Worm (Caenorhabditis elegans) whole organism, L1 larva: Measurements from ENCODE around the gene F13H8.3.

ENCODE experiments used
- C04F5.9 ChIP-seq: sonication (generic microtip); optimal IDR thresholded peaks from 2 replicates; lab custom pipeline; 2016; ENCODE audit warnings: missing genetic modification characterization, missing compliant biosample characterization
- C16A3.4 ChIP-seq: fragments of 150-350 bp; optimal IDR thresholded peaks from 2 replicates; lab custom pipeline; 2014; ENCODE audit warnings: missing biosample characterization, missing genetic modification characterization
- F16B12.6 ChIP-seq: fragments of 150-350 bp; optimal IDR thresholded peaks from 2 replicates; lab custom pipeline; 2014; ENCODE audit warnings: missing biosample characterization, missing genetic modification characterization
- alr-1 ChIP-seq: fragments of 200-800 bp; sonication (Bioruptor generic); optimal IDR thresholded peaks from 2 replicates; lab custom pipeline; 2018; ENCODE audit warnings: borderline replicate concordance, mild to moderate bottlenecking, missing genetic modification characterization, missing compliant biosample characterization
- aly-2 ChIP-seq: fragments of 150-350 bp; optimal IDR thresholded peaks from 2 replicates; lab custom pipeline; 2014; ENCODE audit warnings: missing biosample characterization, missing genetic modification characterization
- ama-1 ChIP-seq: fragments of 150-350 bp; optimal IDR thresholded peaks from 2 replicates; lab custom pipeline; 2014
- blmp-1 ChIP-seq: fragments of 150-350 bp; optimal IDR thresholded peaks from 2 replicates; lab custom pipeline; 2014; ENCODE audit warnings: missing biosample characterization, missing genetic modification characterization
- ceh-63 ChIP-seq: fragments of 200-800 bp; sonication (Bioruptor generic); optimal IDR thresholded peaks from 2 replicates; lab custom pipeline; 2018; ENCODE audit warnings: mild to moderate bottlenecking, missing genetic modification characterization, missing compliant biosample characterization
- ceh-88 ChIP-seq: fragments of 200-800 bp; sonication (Bioruptor generic); IDR thresholded peaks from 2 replicates; pipeline ENCODE4 v1.3.6; 2022; ENCODE audit warnings: missing genetic modification characterization, missing compliant biosample characterization
- ceh-90 ChIP-seq: sonication (generic microtip); optimal IDR thresholded peaks from 2 replicates; lab custom pipeline; 2016; ENCODE audit warnings: missing genetic modification characterization, missing compliant biosample characterization
- dpl-1 ChIP-seq, 3 experiments: fragments of 150-350 bp in 2 of 3; sonication (generic microtip) in 1 of 3; optimal IDR thresholded peaks; 2 replicates each; lab custom pipeline; 2014 to 2017; ENCODE audit warnings: missing biosample characterization in 3 of 3, missing genetic modification characterization in 3 of 3, missing genetic modification reagents in 3 of 3
- efl-1 ChIP-seq, 4 experiments: fragments of 150-350 bp; optimal IDR thresholded peaks in 3 of 4; peaks in 1 of 4; 1 replicate in 1 of 4; 2 replicates in 3 of 4; lab custom pipeline; 2014; ENCODE audit warnings: missing biosample characterization in 2 of 4, missing genetic modification characterization in 2 of 4, missing genetic modification reagents in 2 of 4
- elt-3 ChIP-seq, 6 experiments: fragments of 150-350 bp in 1 of 6; sonication (generic microtip); optimal IDR thresholded peaks; 2 replicates each; lab custom pipeline; 2017 to 2018; ENCODE audit warnings: missing biosample characterization in 6 of 6, missing genetic modification characterization in 6 of 6, inconsistent platforms in 1 of 6
- ets-5 ChIP-seq: fragments of 200-800 bp; sonication (Bioruptor generic); IDR thresholded peaks from 2 replicates; pipeline ENCODE4 v1.3.6; 2022; ENCODE audit warnings: missing genetic modification characterization, missing compliant biosample characterization
- fkh-10 ChIP-seq: sonication (generic microtip); optimal IDR thresholded peaks from 2 replicates; lab custom pipeline; 2017; ENCODE audit warnings: missing biosample characterization, missing genetic modification reagents, missing genetic modification characterization
- fkh-8 ChIP-seq: sonication (generic microtip); optimal IDR thresholded peaks from 2 replicates; lab custom pipeline; 2016; ENCODE audit warnings: mild to moderate bottlenecking, missing genetic modification characterization, missing compliant biosample characterization
- fos-1 ChIP-seq: fragments of 150-350 bp; optimal IDR thresholded peaks from 2 replicates; lab custom pipeline; 2014; ENCODE audit warnings: missing biosample characterization, missing genetic modification characterization
- grh-1 ChIP-seq: fragments of 200-800 bp; sonication (Bioruptor generic); IDR thresholded peaks from 2 replicates; pipeline ENCODE4 v1.3.6; 2022; ENCODE audit warnings: missing genetic modification reagents, missing genetic modification characterization, missing compliant biosample characterization
- hpl-2 ChIP-seq: fragments of 150-350 bp; optimal IDR thresholded peaks from 2 replicates; lab custom pipeline; 2014; ENCODE audit warnings: missing biosample characterization, missing genetic modification reagents, missing genetic modification characterization
- jun-1 ChIP-seq: fragments of 150-350 bp; optimal IDR thresholded peaks from 2 replicates; lab custom pipeline; 2014; ENCODE audit warnings: missing biosample characterization, missing genetic modification reagents, missing genetic modification characterization
- lin-14 ChIP-seq: fragments of 200-800 bp; sonication (Bioruptor generic); optimal IDR thresholded peaks from 2 replicates; lab custom pipeline; 2018; ENCODE audit warnings: mild to moderate bottlenecking, missing genetic modification characterization, moderate library complexity, missing compliant biosample characterization
- lin-35 ChIP-seq, 2 experiments: fragments of 150-350 bp; optimal IDR thresholded peaks; 2 replicates each; lab custom pipeline; 2014; ENCODE audit warnings: missing biosample characterization in 2 of 2, missing genetic modification characterization in 2 of 2, missing genetic modification reagents in 2 of 2
- lsy-2 ChIP-seq, 2 experiments: fragments of 150-350 bp; optimal IDR thresholded peaks; 2 replicates each; lab custom pipeline; 2014; ENCODE audit warnings: missing biosample characterization in 2 of 2, missing genetic modification characterization in 2 of 2
- mef-2 ChIP-seq: fragments of 150-350 bp; optimal IDR thresholded peaks from 2 replicates; lab custom pipeline; 2014; ENCODE audit warnings: missing biosample characterization, missing genetic modification characterization
- nhr-11 ChIP-seq: fragments of 150-350 bp; optimal IDR thresholded peaks from 2 replicates; lab custom pipeline; 2014; ENCODE audit warnings: missing biosample characterization, missing genetic modification characterization
- nhr-19 ChIP-seq: fragments of 200-800 bp; sonication (Bioruptor generic); conservative IDR thresholded peaks from 2 replicates; pipeline ENCODE4 v1.3.6; 2022; ENCODE audit warnings: missing genetic modification characterization, missing compliant biosample characterization
- nhr-20 ChIP-seq: sonication (generic microtip); optimal IDR thresholded peaks from 2 replicates; lab custom pipeline; 2016; ENCODE audit warnings: mild to moderate bottlenecking, missing genetic modification characterization, missing compliant biosample characterization
- nhr-237 ChIP-seq: fragments of 150-350 bp; optimal IDR thresholded peaks from 2 replicates; lab custom pipeline; 2014; ENCODE audit warnings: missing biosample characterization, missing genetic modification characterization
- nhr-47 ChIP-seq: sonication (generic microtip); optimal IDR thresholded peaks from 2 replicates; lab custom pipeline; 2016; ENCODE audit warnings: mild to moderate bottlenecking, missing genetic modification characterization, moderate library complexity, missing compliant biosample characterization
- nhr-71 ChIP-seq: sonication (generic microtip); optimal IDR thresholded peaks from 2 replicates; lab custom pipeline; 2016; ENCODE audit warnings: mild to moderate bottlenecking, missing genetic modification characterization, moderate library complexity, missing compliant biosample characterization
- nhr-85 ChIP-seq: sonication (generic microtip); peaks from one replicate; lab custom pipeline; 2016; ENCODE audit warnings: missing genetic modification characterization, inconsistent platforms, missing compliant biosample characterization
- pax-3 ChIP-seq: fragments of 200-800 bp; sonication (Bioruptor generic); optimal IDR thresholded peaks from 2 replicates; lab custom pipeline; 2018; ENCODE audit warnings: mild to moderate bottlenecking, missing genetic modification characterization, moderate library complexity, missing compliant biosample characterization
- skn-1 ChIP-seq: fragments of 150-350 bp; optimal IDR thresholded peaks from 2 replicates; lab custom pipeline; 2014; ENCODE audit warnings: missing biosample characterization, missing genetic modification characterization
- snpc-4 ChIP-seq: fragments of 150-350 bp; optimal IDR thresholded peaks from 2 replicates; lab custom pipeline; 2014; ENCODE audit warnings: missing biosample characterization, missing genetic modification characterization
- tlp-1 ChIP-seq: fragments of 150-350 bp; optimal IDR thresholded peaks from 2 replicates; lab custom pipeline; 2014; ENCODE audit warnings: missing biosample characterization, missing genetic modification characterization
- unc-30 ChIP-seq: sonication (generic microtip); optimal IDR thresholded peaks from 2 replicates; lab custom pipeline; 2017; ENCODE audit warnings: missing biosample characterization, missing genetic modification characterization
- unc-62 ChIP-seq: fragments of 150-350 bp; optimal IDR thresholded peaks from 2 replicates; lab custom pipeline; 2014; ENCODE audit warnings: missing biosample characterization, missing genetic modification reagents, missing genetic modification characterization
- unc-86 ChIP-seq: sonication (generic microtip); optimal IDR thresholded peaks from 2 replicates; lab custom pipeline; 2016; ENCODE audit warnings: missing genetic modification characterization, missing compliant biosample characterization
- vab-15 ChIP-seq: sonication (generic microtip); optimal IDR thresholded peaks from 2 replicates; lab custom pipeline; 2017; ENCODE audit warnings: missing genotype, mild to moderate bottlenecking, missing genetic modification characterization, missing compliant biosample characterization
- xbp-1 ChIP-seq: sonication (generic microtip); optimal IDR thresholded peaks from 2 replicates; lab custom pipeline; 2016; ENCODE audit warnings: missing genetic modification characterization, missing compliant biosample characterization
- zip-4 ChIP-seq: fragments of 200-800 bp; sonication (Bioruptor generic); optimal IDR thresholded peaks from 2 replicates; lab custom pipeline; 2018; ENCODE audit warnings: mild to moderate bottlenecking, missing genetic modification characterization, moderate library complexity, missing compliant biosample characterization

The F13H8.3 gene

DNA sequence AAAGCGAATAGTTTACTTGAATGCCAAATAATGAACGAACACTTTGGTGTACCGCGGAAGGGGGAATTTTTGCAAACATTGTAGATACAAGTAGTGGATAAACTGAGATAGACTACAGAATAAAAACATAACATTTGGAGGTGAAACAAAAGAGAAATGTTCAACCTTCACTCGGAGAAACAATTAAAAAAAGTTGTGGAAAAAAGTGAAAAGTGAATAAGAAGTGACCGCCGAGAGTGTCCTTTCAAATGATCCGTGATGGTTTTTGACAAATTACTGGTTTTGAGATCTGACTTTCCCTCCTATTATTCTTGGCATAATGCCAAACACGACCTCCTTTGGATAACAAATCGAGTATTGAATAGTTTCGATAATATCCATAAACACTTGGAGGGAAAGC lies 40.0 kb upstream of the F13H8.3 start:
- TF ChIP-seq pax-3 (tag; lab: Kevin White, UChicago) (no peak), blmp-1 (peak; percentile 81), nhr-85 (tag; lab: Kevin White, UChicago) (peak; percentile 57)

DNA sequence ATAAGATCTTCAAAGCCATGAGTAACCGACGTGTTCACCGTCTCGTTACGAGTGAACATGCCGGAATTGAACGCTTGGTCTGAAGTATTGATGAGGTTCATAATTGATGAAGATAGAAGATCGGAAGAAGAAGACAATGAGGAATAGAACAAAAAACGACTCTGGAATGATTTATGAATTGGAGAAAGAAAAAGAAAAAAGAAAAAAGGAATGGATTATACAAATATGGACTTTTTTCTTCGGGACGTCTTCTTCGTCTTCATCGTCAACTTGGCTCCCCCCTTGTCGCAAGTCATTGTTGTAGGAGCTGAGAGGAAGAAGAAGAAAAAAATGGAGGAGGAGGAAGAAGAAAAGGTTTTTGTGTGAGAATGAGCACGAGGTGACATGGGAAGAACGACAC lies 36.8 kb upstream of the F13H8.3 start, which contains the start of gene srsy-2:
srsy-2 (minus strand) TSS at position 101 of the 400 bp plus-strand sequence.
- peak; percentile 15 for TF ChIP-seq unc-86 (tag; lab: Kevin White, UChicago)
- peak; percentile 36 for TF ChIP-seq lin-14 (GFP tag; lab: Kevin White, UChicago)
- TF ChIP-seq grh-1 (GFP tag; lab: Robert Waterston, UW) = no peak
- TF ChIP-seq, all 84 proteins: peak for 2

DNA sequence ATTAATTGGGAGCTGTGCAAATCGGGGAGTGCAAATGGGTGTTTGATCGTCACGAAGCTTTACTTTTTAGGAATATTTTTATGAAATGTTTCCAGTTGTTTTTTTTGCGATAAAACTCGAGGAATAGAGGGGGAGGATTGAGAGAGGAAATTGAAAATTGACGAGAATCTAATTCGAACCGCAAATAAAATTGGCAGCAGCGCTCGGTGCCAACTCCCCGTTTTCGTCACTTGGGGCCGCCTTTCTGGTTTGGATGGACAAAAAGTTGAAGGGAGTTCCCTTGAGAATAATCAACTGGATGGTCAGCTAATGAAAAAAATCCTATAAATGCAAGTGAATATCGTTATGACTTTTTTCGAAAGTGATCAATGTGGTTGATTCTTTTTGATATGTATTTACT lies 33.7 kb upstream of the F13H8.3 start:
- TF ChIP-seq efl-1 (optimal IDR thresholded peaks at IDR 0.05; lab: Kevin White, UChicago) = no peak
- TF ChIP-seq efl-1 (GFP tag; optimal IDR thresholded peaks at IDR 0.05 in 1 of 2; lab: Kevin White, UChicago) = no peak
- TF ChIP-seq jun-1 (tag; lab: Kevin White, UChicago) = no peak
- TF ChIP-seq lin-14 (GFP tag; lab: Kevin White, UChicago) = peak; percentile 64
- no peak for TF ChIP-seq ets-5 (GFP tag; lab: Robert Waterston, UW)
- no peak for TF ChIP-seq aly-2 (tag; lab: Kevin White, UChicago)

DNA sequence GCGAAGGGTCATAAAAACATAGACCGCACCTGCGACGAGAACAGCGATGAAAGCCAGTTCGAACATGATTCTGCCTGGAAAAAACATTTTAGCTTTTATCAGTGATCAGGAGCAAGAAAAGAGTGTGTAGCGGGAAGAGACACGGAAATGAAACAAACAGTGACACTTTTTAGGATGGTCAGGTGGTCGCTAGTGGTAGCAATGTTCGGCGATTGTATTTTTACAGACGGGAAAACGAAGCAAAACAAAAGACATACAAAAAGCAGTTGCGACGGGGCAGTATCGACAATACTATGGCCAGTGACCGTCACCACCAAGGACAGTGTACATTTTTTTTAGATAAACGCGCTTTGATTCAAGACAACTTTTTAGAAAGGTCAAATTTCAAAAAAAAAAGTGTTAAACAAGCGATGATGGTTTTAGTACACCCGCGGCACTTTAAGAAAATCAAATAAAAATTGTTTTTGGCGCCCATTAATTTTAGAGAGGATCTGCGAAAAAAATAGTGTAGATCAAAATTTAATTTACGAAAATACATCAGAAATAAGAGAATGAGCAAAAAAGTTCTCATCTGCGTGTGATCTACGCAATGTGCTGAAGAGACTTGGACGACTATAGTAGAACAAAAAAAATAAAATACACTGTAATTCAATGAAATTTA lies 28.2 kb upstream of the F13H8.3 start, which contains the start of gene T24H7.9:
T24H7.9 (minus strand) TSS at position 74 of the 661 bp plus-strand sequence.
- TF ChIP-seq nhr-47 (tag; lab: Kevin White, UChicago) (no peak), dpl-1 (GFP tag; optimal IDR thresholded peaks at IDR 0.05; lab: Kevin White, UChicago) (no peak), tlp-1 (tag; lab: Kevin White, UChicago) (no peak), unc-30 (tag; lab: Kevin White, UChicago) (no peak), fos-1 (tag; lab: Kevin White, UChicago) (no peak), skn-1 (tag; lab: Kevin White, UChicago) (no peak), C16A3.4 (tag; lab: Kevin White, UChicago) (no peak), snpc-4 (tag; lab: Kevin White, UChicago) (no peak), zip-4 (no peak), fkh-10 (GFP tag; lab: Kevin White, UChicago) (no peak), ama-1 (no peak), hpl-2 (GFP tag; lab: Kevin White, UChicago) (no peak), elt-3 (tag; optimal IDR thresholded peaks at IDR 0.05; lab: Kevin White, UChicago) (no peak), nhr-11 (tag; lab: Kevin White, UChicago) (no peak), ceh-90 (tag; lab: Kevin White, UChicago) (no peak), nhr-19 (GFP tag; lab: Robert Waterston, UW) (no peak), vab-15 (tag; lab: Kevin White, UChicago) (no peak)

DNA sequence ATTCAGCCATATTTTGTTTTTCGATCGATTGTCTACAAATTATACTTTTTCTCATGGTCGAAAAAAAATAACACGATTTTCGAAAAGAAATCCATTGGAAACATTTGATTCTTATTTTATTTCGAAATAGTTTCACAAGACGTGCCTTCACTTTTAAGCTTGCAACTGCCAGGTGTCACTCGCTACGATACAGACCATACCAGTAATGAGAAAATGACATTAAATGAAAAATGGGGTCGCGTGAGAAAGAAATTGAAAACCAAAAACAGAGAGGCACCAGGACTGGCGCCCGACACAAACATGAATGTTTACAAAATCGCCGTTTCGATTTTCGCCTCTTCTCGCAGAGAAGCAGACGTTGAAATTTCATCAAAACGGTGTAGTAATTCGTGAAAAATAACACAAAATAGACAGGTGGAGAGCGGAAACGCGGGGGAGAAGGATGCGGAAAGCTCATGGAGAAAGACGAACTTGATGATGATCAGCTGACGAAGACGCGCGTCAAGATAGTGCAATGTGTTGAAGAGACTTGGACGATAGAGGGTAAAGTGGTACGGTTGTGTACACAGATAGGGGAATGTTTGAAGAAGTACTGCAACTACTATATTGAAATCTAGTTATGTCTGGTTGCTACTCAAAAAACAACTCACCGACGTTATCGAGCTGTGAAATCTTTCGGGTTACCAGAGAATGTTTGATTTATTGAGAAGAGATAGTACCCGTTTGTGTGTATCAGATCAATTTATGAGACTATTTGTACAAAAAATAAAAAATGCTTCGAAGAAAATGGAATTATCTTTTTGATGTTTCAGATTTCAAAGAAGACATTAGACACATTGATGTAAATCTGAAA lies 27.5 kb upstream of the F13H8.3 start:
- TF ChIP-seq alr-1 (tag; lab: Kevin White, UChicago) (no peak), nhr-19 (GFP tag; lab: Robert Waterston, UW) (no peak), xbp-1 (tag; lab: Kevin White, UChicago) (no peak), blmp-1 (peak; percentile 78), nhr-20 (tag; lab: Kevin White, UChicago) (peak; percentile 25), ceh-88 (GFP tag; lab: Robert Waterston, UW) (no peak), nhr-71 (tag; lab: Kevin White, UChicago) (peak; percentile 19), F16B12.6 (no peak), mef-2 (no peak), ceh-63 (GFP tag; lab: Kevin White, UChicago) (no peak), fkh-8 (tag; lab: Kevin White, UChicago) (no peak), lin-35 (GFP tag; optimal IDR thresholded peaks at IDR 0.05; lab: Kevin White, UChicago) (peak in 1 of 2 experiments; percentile 45), unc-62 (GFP tag; lab: Kevin White, UChicago) (no peak), pax-3 (tag; lab: Kevin White, UChicago) (no peak), skn-1 (tag; lab: Kevin White, UChicago) (no peak), C04F5.9 (tag; lab: Kevin White, UChicago) (no peak), nhr-237 (tag; lab: Kevin White, UChicago) (no peak), lsy-2 (tag; optimal IDR thresholded peaks at IDR 0.05; lab: Kevin White, UChicago) (peak in 1 of 2 experiments; percentile 30), efl-1 (optimal IDR thresholded peaks at IDR 0.05; lab: Kevin White, UChicago) (no peak), efl-1 (GFP tag; optimal IDR thresholded peaks at IDR 0.05 in 1 of 2; lab: Kevin White, UChicago) (peak in 1 of 2 experiments; percentile 47)
